Worm (Caenorhabditis elegans) whole organism, L3 larva: Measurements from ENCODE around the gene str-124.

Experiments
- fkh-10 ChIP-seq: sonication (generic microtip); optimal IDR thresholded peaks from 2 replicates; lab custom pipeline; 2017; ENCODE audit warnings: missing biosample characterization, missing genetic modification reagents, missing genetic modification characterization
- fkh-2 ChIP-seq: fragments of 150-350 bp; optimal IDR thresholded peaks from 2 replicates; lab custom pipeline; 2014; ENCODE audit warnings: missing biosample characterization, missing genetic modification reagents, missing genetic modification characterization
- hmg-11 ChIP-seq: sonication (generic microtip); optimal IDR thresholded peaks from 2 replicates; lab custom pipeline; 2016; ENCODE audit warnings: missing genetic modification characterization, missing compliant biosample characterization
- mdl-1 ChIP-seq: fragments of 150-350 bp; optimal IDR thresholded peaks from 2 replicates; lab custom pipeline; 2014; ENCODE audit warnings: missing biosample characterization, missing genetic modification characterization
- nhr-11 ChIP-seq: fragments of 150-350 bp; optimal IDR thresholded peaks from 2 replicates; lab custom pipeline; 2014; ENCODE audit warnings: missing biosample characterization, missing genetic modification characterization
- nhr-237 ChIP-seq: fragments of 150-350 bp; optimal IDR thresholded peaks from 2 replicates; lab custom pipeline; 2014; ENCODE audit warnings: missing biosample characterization, missing genetic modification characterization
- pqm-1 ChIP-seq: fragments of 150-350 bp; optimal IDR thresholded peaks from 2 replicates; lab custom pipeline; 2017; ENCODE audit warnings: missing biosample characterization, missing genetic modification characterization, inconsistent platforms
- sea-2 ChIP-seq: fragments of 150-350 bp; sonication (generic microtip); optimal IDR thresholded peaks from 4 replicates; lab custom pipeline; 2014; ENCODE audit warnings: missing biosample characterization, missing genetic modification reagents, missing genetic modification characterization
- unc-39 ChIP-seq: sonication (generic microtip); optimal IDR thresholded peaks from 4 replicates; lab custom pipeline; 2017; ENCODE audit warnings: missing biosample characterization, missing genetic modification characterization
- ztf-11 ChIP-seq: fragments of 150-350 bp; optimal IDR thresholded peaks from 2 replicates; lab custom pipeline; 2014; ENCODE audit warnings: missing biosample characterization, missing genetic modification characterization
- ztf-4 ChIP-seq: fragments of 150-350 bp; optimal IDR thresholded peaks from 2 replicates; lab custom pipeline; 2014; ENCODE audit warnings: missing biosample characterization, missing genetic modification characterization

ce11 chrX:12761778-12762177 lies 25.9 kb upstream of the str-124 start, which contains the start of gene cept-1:
- no peak for TF ChIP-seq nhr-237 (tag; lab: Kevin White, UChicago)
- TF ChIP-seq sea-2 = no peak
- TF ChIP-seq ztf-11 (tag; lab: Kevin White, UChicago) = no peak
- no peak for TF ChIP-seq hmg-11
- no peak for TF ChIP-seq nhr-11 (tag; lab: Kevin White, UChicago)
- TF ChIP-seq mdl-1 = no peak
- no peak for TF ChIP-seq fkh-2 (tag; lab: Kevin White, UChicago)
- no peak for TF ChIP-seq fkh-10 (GFP tag; lab: Kevin White, UChicago)
- no peak for TF ChIP-seq pqm-1 (tag; lab: Kevin White, UChicago)
- TF ChIP-seq ztf-4 (tag; lab: Kevin White, UChicago) = no peak
- TF ChIP-seq unc-39 = no peak
